Fruit fly (Drosophila melanogaster): ENCODE measurements around the gene Ada2b.
A peak's percentile ranks its signal among the peaks of the same experiment; 100 is the strongest.

Ada2b gene

dm6 chr3R:8275031-8275430 lies 34.7 kb upstream of the Ada2b start:
- peak; percentile 89 for TF ChIP-seq zen (tag; optimal IDR thresholded peaks at IDR 0.05)
- no peak for TF ChIP-seq NfI (GFP tag; optimal IDR thresholded peaks at IDR 0.05)
- TF ChIP-seq D (optimal IDR thresholded peaks at IDR 0.05), result peak; percentile 76
- TF ChIP-seq D (GFP tag; optimal IDR thresholded peaks at IDR 0.05), result no peak
- no peak for TF ChIP-seq usp (GFP tag; optimal IDR thresholded peaks at IDR 0.05)
- peak; percentile 32 for TF ChIP-seq CG15479 (GFP tag; optimal IDR thresholded peaks at IDR 0.05)
- no peak for TF ChIP-seq tio (GFP tag; optimal IDR thresholded peaks at IDR 0.05)
- TF ChIP-seq Dek (tag; optimal IDR thresholded peaks at IDR 0.05), result no peak
- TF ChIP-seq Sry-δ (GFP tag; optimal IDR thresholded peaks at IDR 0.05), result no peak
- no peak for TF ChIP-seq gt (GFP tag; IDR thresholded peaks at IDR 0.05)
- TF ChIP-seq prd (optimal IDR thresholded peaks at IDR 0.05), result no peak
- peak; percentile 72; the same call in 2 of the 3 replicates for TF ChIP-seq prd (GFP tag; IDR thresholded peaks at IDR 0.05)
- TF ChIP-seq CG1024 (GFP tag; IDR thresholded peaks at IDR 0.05), result no peak
- peak; percentile 77 for TF ChIP-seq twi (tag; optimal IDR thresholded peaks at IDR 0.05)
- TF ChIP-seq tll (GFP tag; optimal IDR thresholded peaks at IDR 0.05), result peak in 1 of 2 experiments; percentile 10

DNA sequence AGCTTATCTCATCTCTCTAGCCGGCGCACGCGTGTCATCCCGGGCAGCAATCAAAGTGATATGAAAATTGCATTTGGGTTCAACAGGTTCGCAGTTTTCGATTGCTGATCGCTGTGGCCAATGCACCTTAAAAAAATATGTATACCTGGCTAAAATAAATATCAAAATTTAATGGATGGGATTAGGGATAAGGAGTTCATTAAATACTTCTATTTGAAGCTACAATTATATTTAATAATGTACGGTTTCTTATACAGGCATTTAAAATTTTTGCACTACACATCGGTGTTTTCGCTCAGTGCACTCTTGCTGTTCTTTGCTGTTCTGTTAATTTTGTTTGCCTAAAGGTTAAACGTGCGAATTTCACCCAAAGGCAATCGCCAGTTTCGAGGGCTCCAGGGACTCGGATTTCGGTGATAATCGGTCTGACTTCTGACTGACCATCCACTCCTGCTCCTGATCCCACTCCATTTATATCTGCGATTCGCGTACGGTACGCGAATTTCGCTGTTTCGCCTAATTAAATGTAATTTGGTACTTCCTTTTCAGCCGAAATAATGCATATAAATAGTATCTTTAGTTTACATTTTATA lies 32.4 kb upstream of the Ada2b start:
- TF ChIP-seq rib (GFP tag; IDR thresholded peaks at IDR 0.05) (no peak), CG30403 (GFP tag; optimal IDR thresholded peaks at IDR 0.05) (no peak), Ets65A (GFP tag) (peak; percentile 27)

DNA sequence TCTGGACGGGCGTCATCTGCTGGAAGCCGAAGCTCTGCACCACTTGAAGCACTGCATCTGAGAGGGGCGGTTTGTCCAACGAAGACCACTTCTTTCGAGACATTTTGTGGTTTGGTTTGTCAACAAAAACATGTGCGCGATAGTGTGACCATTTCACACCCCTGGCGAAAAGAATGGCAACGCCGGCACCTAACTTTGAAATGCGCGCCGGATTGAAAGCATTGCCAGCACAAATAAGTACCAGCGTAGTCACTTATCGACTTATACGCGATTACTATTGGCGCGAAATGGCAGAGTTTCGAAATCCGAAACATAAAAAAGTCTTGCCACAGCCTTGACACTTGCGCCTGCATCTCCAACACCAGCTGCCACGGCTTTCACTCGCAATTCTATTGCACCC lies 29.4 kb upstream of the Ada2b start, which contains the start of gene CG9630:
TSS of gene CG9630 (minus strand) at position 157 of the 400 bp plus-strand sequence.
- TF ChIP-seq Fer3 (tag; optimal IDR thresholded peaks at IDR 0.05) (no peak), chinmo (GFP tag; IDR thresholded peaks at IDR 0.05; ENCODE audit: partially characterized antibody) (no peak), CG30431 (GFP tag; optimal IDR thresholded peaks at IDR 0.05) (no peak), Dip2 (GFP tag; IDR thresholded peaks at IDR 0.05) (no peak), unc-4 (GFP tag; IDR thresholded peaks at IDR 0.05; ENCODE audit: partially characterized antibody) (peak; percentile 70), BEAF-32 (GFP tag; optimal IDR thresholded peaks at IDR 0.05) (peak; percentile 72), CG2712 (tag; optimal IDR thresholded peaks at IDR 0.05) (peak; percentile 24), HmgD (GFP tag; optimal IDR thresholded peaks at IDR 0.05) (peak; percentile 73), CG17829 (tag; optimal IDR thresholded peaks at IDR 0.05) (peak; percentile 48), run (tag; optimal IDR thresholded peaks at IDR 0.05) (peak; percentile 86), pum (GFP tag; optimal IDR thresholded peaks at IDR 0.05) (no peak), tll (GFP tag; optimal IDR thresholded peaks at IDR 0.05) (peak in 1 of 2 experiments; percentile 32), CG1603 (tag; optimal IDR thresholded peaks at IDR 0.05) (peak; percentile 87), dm (GFP tag; optimal IDR thresholded peaks at IDR 0.05) (peak; percentile 98), CoRest (tag; optimal IDR thresholded peaks at IDR 0.05) (peak; percentile 4), Scr (GFP tag; IDR thresholded peaks at IDR 0.05; ENCODE audit: partially characterized antibody) (peak; percentile 62), zen2 (GFP tag; IDR thresholded peaks at IDR 0.05; ENCODE audit: partially characterized antibody) (peak; percentile 68; the same call in 2 of the 3 replicates), ind (GFP tag; optimal IDR thresholded peaks at IDR 0.05) (no peak), twi (tag; optimal IDR thresholded peaks at IDR 0.05) (peak; percentile 85), CG12659 (GFP tag; optimal IDR thresholded peaks at IDR 0.05) (peak; percentile 12), CG7839 (tag; optimal IDR thresholded peaks at IDR 0.05) (no peak), CG10321 (GFP tag; IDR thresholded peaks at IDR 0.05) (0 out of 2 replicates have a peak, but pooled peaks have one; percentile 5), CG8944 (GFP tag; optimal IDR thresholded peaks at IDR 0.05) (no peak), phol (tag; optimal IDR thresholded peaks at IDR 0.05) (peak; percentile 66), da (GFP tag; optimal IDR thresholded peaks at IDR 0.05) (peak; percentile 10), YL-1 (GFP tag; optimal IDR thresholded peaks at IDR 0.05) (peak; percentile 59), sna (GFP tag; IDR thresholded peaks at IDR 0.05; ENCODE audit: partially characterized antibody) (peak; percentile 71; the same call in 1 of the 2 replicates), CG10267 (tag; optimal IDR thresholded peaks at IDR 0.05) (peak; percentile 52), CTCF (GFP tag; optimal IDR thresholded peaks at IDR 0.05) (peak; percentile 40), CG9817 (tag; optimal IDR thresholded peaks at IDR 0.05) (no peak), Stat92E (GFP tag; optimal IDR thresholded peaks at IDR 0.05) (peak in 1 of 3 experiments; percentile 45)

Measured in whole organism, embryonic.